Fruit fly (Drosophila melanogaster) whole organism, embryonic: ENCODE measurements around the gene TotX.

Source experiments
- Awh ChIP-seq: fragments of 200-800 bp; sonication (Bioruptor generic); IDR thresholded peaks from 2 replicates; pipeline ENCODE4, ENCODE4 v1.3.6; 2022; ENCODE audit warnings: missing biosample characterization, missing genetic modification characterization
- CG10565 ChIP-seq: fragments of 200-800 bp; sonication (Bioruptor generic); optimal IDR thresholded peaks from 3 replicates; lab custom pipeline; 2016; ENCODE audit warnings: missing biosample characterization, mild to moderate bottlenecking, missing genetic modification characterization
- CG12659 ChIP-seq: fragments of 200-800 bp; sonication (Bioruptor generic); optimal IDR thresholded peaks from 3 replicates; lab custom pipeline; 2017; ENCODE audit warnings: mild to moderate bottlenecking, missing biosample characterization, missing genetic modification reagents, missing genetic modification characterization
- CG13287 ChIP-seq: fragments of 200-800 bp; sonication (Bioruptor generic); IDR thresholded peaks from 2 replicates; pipeline ENCODE4 v1.3.6; 2022; ENCODE audit warnings: missing biosample characterization, missing genetic modification characterization; ENCODE audit not compliant: partially characterized antibody
- CG13296 ChIP-seq: fragments of 200-800 bp; sonication (Bioruptor generic); optimal IDR thresholded peaks from 3 replicates; lab custom pipeline; 2018; ENCODE audit warnings: missing biosample characterization, mild to moderate bottlenecking, missing genetic modification characterization
- CG13624 ChIP-seq: fragments of 200-800 bp; sonication (Bioruptor generic); optimal IDR thresholded peaks from 2 replicates; lab custom pipeline; 2016; ENCODE audit warnings: missing biosample characterization, missing genetic modification characterization
- CG15514 ChIP-seq: fragments of 200-800 bp; sonication (Bioruptor generic); optimal IDR thresholded peaks from 3 replicates; lab custom pipeline; 2017; ENCODE audit warnings: missing biosample characterization, missing genetic modification characterization, mild to moderate bottlenecking, moderate library complexity, missing genetic modification reagents
- CG17186 ChIP-seq: fragments of 200-800 bp; sonication (Bioruptor generic); optimal IDR thresholded peaks from 3 replicates; lab custom pipeline; 2017; ENCODE audit warnings: missing biosample characterization, missing genetic modification reagents, missing genetic modification characterization
- CG17568 ChIP-seq: fragments of 200-800 bp; sonication (Bioruptor generic); optimal IDR thresholded peaks from 2 replicates; lab custom pipeline; 2018; ENCODE audit warnings: missing biosample characterization, mild to moderate bottlenecking, missing genetic modification characterization, moderate library complexity
- CG2202 ChIP-seq: fragments of 200-800 bp; sonication (Bioruptor generic); optimal IDR thresholded peaks from 2 replicates; lab custom pipeline; 2018; ENCODE audit warnings: missing biosample characterization, mild to moderate bottlenecking, missing genetic modification characterization
- CG32767 ChIP-seq: fragments of 200-800 bp; sonication (Bioruptor generic); IDR thresholded peaks from 2 replicates; pipeline ENCODE4 v1.3.6; 2022; ENCODE audit warnings: missing biosample characterization, missing genetic modification characterization
- CG3281 ChIP-seq: fragments of 200-800 bp; sonication (Bioruptor generic); optimal IDR thresholded peaks from 3 replicates; lab custom pipeline; 2017; ENCODE audit warnings: missing biosample characterization, mild to moderate bottlenecking, missing genetic modification characterization
- CG3995 ChIP-seq: fragments of 200-800 bp; sonication (Bioruptor generic); optimal IDR thresholded peaks from 3 replicates; lab custom pipeline; 2016; ENCODE audit warnings: missing biosample characterization, missing genetic modification characterization
- CG4360 ChIP-seq: fragments of 200-800 bp; sonication (Bioruptor generic); IDR thresholded peaks from 2 replicates; pipeline ENCODE4 v1.3.6; 2022; ENCODE audit warnings: missing biosample characterization, missing genetic modification characterization
- CG4617 ChIP-seq: fragments of 200-800 bp; sonication (Bioruptor generic); optimal IDR thresholded peaks from 3 replicates; lab custom pipeline; 2016; ENCODE audit warnings: missing biosample characterization, missing genetic modification characterization, borderline replicate concordance
- CG7271 ChIP-seq: fragments of 200-800 bp; sonication (Bioruptor generic); optimal IDR thresholded peaks from 2 replicates; lab custom pipeline; 2018; ENCODE audit warnings: missing biosample characterization, mild to moderate bottlenecking, missing genetic modification characterization, moderate library complexity
- Chrac-16 ChIP-seq: fragments of 200-800 bp; sonication (Bioruptor generic); optimal IDR thresholded peaks from 3 replicates; lab custom pipeline; 2016; ENCODE audit warnings: missing biosample characterization, missing genetic modification characterization
- Dref ChIP-seq: fragments of 200-800 bp; sonication (Bioruptor generic); IDR thresholded peaks from 2 replicates; pipeline ENCODE4 v1.3.6; 2022; ENCODE audit warnings: missing biosample characterization, missing genetic modification characterization
- ERR ChIP-seq: fragments of 200-800 bp; sonication (Bioruptor generic); optimal IDR thresholded peaks from 2 replicates; lab custom pipeline; 2016; ENCODE audit warnings: missing biosample characterization, missing genetic modification characterization
- Eip74EF ChIP-seq, 2 experiments: fragments of 200-800 bp in 1 of 2; fragments of >200 bp in 1 of 2; sonication (Bioruptor generic) in 1 of 2; optimal IDR thresholded peaks; 2 replicates each; lab custom pipeline; 2017 to 2019; ENCODE audit warnings: missing biosample characterization in 2 of 2, missing genetic modification characterization in 2 of 2, mild to moderate bottlenecking in 1 of 2, moderate library complexity in 1 of 2
- Fer1 ChIP-seq: fragments of 200-800 bp; sonication (Bioruptor generic); optimal IDR thresholded peaks from 2 replicates; lab custom pipeline; 2017; ENCODE audit warnings: missing biosample characterization, mild to moderate bottlenecking, missing genetic modification characterization
- MESR4 ChIP-seq: fragments of 200-800 bp; sonication (Bioruptor generic); optimal IDR thresholded peaks from 2 replicates; lab custom pipeline; 2018; ENCODE audit warnings: missing biosample characterization, mild to moderate bottlenecking, missing genetic modification characterization, moderate library complexity
- Med ChIP-seq: fragments of 200-800 bp; sonication (Bioruptor generic); peaks from one replicate; lab custom pipeline; 2016; ENCODE audit warnings: missing biosample characterization, missing genetic modification characterization, mild to moderate bottlenecking, inconsistent platforms, moderate library complexity
- Sry-δ ChIP-seq: fragments of 200-800 bp; sonication (Bioruptor generic); optimal IDR thresholded peaks from 2 replicates; lab custom pipeline; 2016; ENCODE audit warnings: missing biosample characterization, missing genetic modification characterization
- Tbp ChIP-seq: fragments of >200 bp; optimal IDR thresholded peaks from 2 replicates; lab custom pipeline; 2018; ENCODE audit warnings: missing biosample characterization, missing genetic modification characterization
- Xbp1 ChIP-seq: fragments of 200-800 bp; sonication (Bioruptor generic); optimal IDR thresholded peaks from 3 replicates; lab custom pipeline; 2016; ENCODE audit warnings: missing biosample characterization, mild to moderate bottlenecking, missing genetic modification characterization
- ap ChIP-seq: fragments of 200-800 bp; sonication (Bioruptor generic); IDR thresholded peaks from 2 replicates; pipeline ENCODE4 v1.3.6; 2022; ENCODE audit warnings: missing biosample characterization, missing genetic modification characterization
- bcd ChIP-seq: fragments of 200-800 bp; sonication (Bioruptor generic); optimal IDR thresholded peaks from 2 replicates; lab custom pipeline; 2017; ENCODE audit warnings: missing biosample characterization, mild to moderate bottlenecking, missing genetic modification characterization
- cg ChIP-seq: fragments of 200-800 bp; sonication (Bioruptor generic); optimal IDR thresholded peaks from 3 replicates; lab custom pipeline; 2019; ENCODE audit warnings: missing biosample characterization, mild to moderate bottlenecking, missing genetic modification characterization, moderate library complexity
- dan ChIP-seq: fragments of 200-800 bp; sonication (Bioruptor generic); IDR thresholded peaks from 2 replicates; pipeline ENCODE4 v1.3.6; 2022; ENCODE audit warnings: missing biosample characterization, missing genetic modification characterization
- en ChIP-seq: fragments of 200-800 bp; sonication (Bioruptor generic); optimal IDR thresholded peaks from 2 replicates; lab custom pipeline; 2016; ENCODE audit warnings: missing biosample characterization, missing genetic modification characterization
- ftz-f1 ChIP-seq: fragments of 200-800 bp; sonication (Bioruptor generic); optimal IDR thresholded peaks from 2 replicates; lab custom pipeline; 2016; ENCODE audit warnings: missing biosample characterization, missing genetic modification characterization
- gfzf ChIP-seq: fragments of 200-800 bp; sonication (Bioruptor generic); optimal IDR thresholded peaks from 2 replicates; lab custom pipeline; 2016; ENCODE audit warnings: missing biosample characterization, mild to moderate bottlenecking, missing genetic modification characterization, moderate library complexity
- grn ChIP-seq: fragments of 200-800 bp; sonication (Bioruptor generic); optimal IDR thresholded peaks from 3 replicates; lab custom pipeline; 2017; ENCODE audit warnings: missing biosample characterization, missing genetic modification characterization
- gsb-n ChIP-seq: fragments of 200-800 bp; sonication (Bioruptor generic); optimal IDR thresholded peaks from 3 replicates; lab custom pipeline; 2018; ENCODE audit warnings: missing biosample characterization, mild to moderate bottlenecking, missing genetic modification characterization
- hbn ChIP-seq: fragments of 200-800 bp; sonication (Bioruptor generic); IDR thresholded peaks from 2 replicates; pipeline ENCODE4 v1.3.6; 2022; ENCODE audit warnings: missing biosample characterization, missing genetic modification characterization; ENCODE audit not compliant: partially characterized antibody
- inv ChIP-seq: fragments of 200-800 bp; sonication (Bioruptor generic); IDR thresholded peaks from 2 replicates; pipeline ENCODE4 v1.3.6; 2022; ENCODE audit warnings: missing biosample characterization, missing genetic modification characterization; ENCODE audit not compliant: partially characterized antibody
- knrl ChIP-seq: fragments of 200-800 bp; sonication (Bioruptor generic); IDR thresholded peaks from 3 replicates; pipeline ENCODE4 v1.3.6; 2022; ENCODE audit warnings: missing biosample characterization, missing genetic modification characterization; ENCODE audit not compliant: partially characterized antibody
- mld ChIP-seq: fragments of 200-800 bp; sonication (Bioruptor generic); IDR thresholded peaks from 3 replicates; pipeline ENCODE4 v1.3.6; 2022; ENCODE audit warnings: missing biosample characterization, missing genetic modification characterization; ENCODE audit not compliant: partially characterized antibody
- pho ChIP-seq: fragments of 200-800 bp; sonication (Bioruptor generic); optimal IDR thresholded peaks from 2 replicates; lab custom pipeline; 2016; ENCODE audit warnings: missing biosample characterization, missing genetic modification characterization
- phol ChIP-seq: fragments of 200-800 bp; sonication (Bioruptor generic); optimal IDR thresholded peaks from 3 replicates; lab custom pipeline; 2018; ENCODE audit warnings: missing biosample characterization, mild to moderate bottlenecking, missing genetic modification characterization, moderate library complexity
- pita ChIP-seq: fragments of 200-800 bp; sonication (Bioruptor generic); optimal IDR thresholded peaks from 2 replicates; lab custom pipeline; 2017; ENCODE audit warnings: missing biosample characterization, mild to moderate bottlenecking, missing genetic modification characterization
- sna ChIP-seq: fragments of 200-800 bp; sonication (Bioruptor generic); IDR thresholded peaks from 2 replicates; pipeline ENCODE4 v1.3.6; 2022; ENCODE audit warnings: missing biosample characterization, missing genetic modification characterization; ENCODE audit not compliant: partially characterized antibody
- ssp ChIP-seq: fragments of 200-800 bp; sonication (Bioruptor generic); IDR thresholded peaks from 2 replicates; pipeline ENCODE4 v1.3.6; 2022; ENCODE audit warnings: missing biosample characterization, missing genetic modification characterization
- tap ChIP-seq: fragments of 200-800 bp; optimal IDR thresholded peaks from 3 replicates; lab custom pipeline; 2019; ENCODE audit warnings: missing biosample characterization, mild to moderate bottlenecking, missing genetic modification characterization, moderate library complexity
- usp ChIP-seq: fragments of >200 bp; optimal IDR thresholded peaks from 2 replicates; lab custom pipeline; 2017; ENCODE audit warnings: missing biosample characterization, missing genetic modification characterization
- z ChIP-seq: fragments of 200-800 bp; sonication (Bioruptor generic); IDR thresholded peaks from 3 replicates; pipeline ENCODE4 v1.3.6; 2022; ENCODE audit warnings: missing biosample characterization, missing genetic modification characterization
- zen2 ChIP-seq: fragments of 200-800 bp; sonication (Bioruptor generic); IDR thresholded peaks from 3 replicates; pipeline ENCODE4 v1.3.6; 2022; ENCODE audit warnings: missing biosample characterization, missing genetic modification characterization; ENCODE audit not compliant: partially characterized antibody

TotX gene

DNA sequence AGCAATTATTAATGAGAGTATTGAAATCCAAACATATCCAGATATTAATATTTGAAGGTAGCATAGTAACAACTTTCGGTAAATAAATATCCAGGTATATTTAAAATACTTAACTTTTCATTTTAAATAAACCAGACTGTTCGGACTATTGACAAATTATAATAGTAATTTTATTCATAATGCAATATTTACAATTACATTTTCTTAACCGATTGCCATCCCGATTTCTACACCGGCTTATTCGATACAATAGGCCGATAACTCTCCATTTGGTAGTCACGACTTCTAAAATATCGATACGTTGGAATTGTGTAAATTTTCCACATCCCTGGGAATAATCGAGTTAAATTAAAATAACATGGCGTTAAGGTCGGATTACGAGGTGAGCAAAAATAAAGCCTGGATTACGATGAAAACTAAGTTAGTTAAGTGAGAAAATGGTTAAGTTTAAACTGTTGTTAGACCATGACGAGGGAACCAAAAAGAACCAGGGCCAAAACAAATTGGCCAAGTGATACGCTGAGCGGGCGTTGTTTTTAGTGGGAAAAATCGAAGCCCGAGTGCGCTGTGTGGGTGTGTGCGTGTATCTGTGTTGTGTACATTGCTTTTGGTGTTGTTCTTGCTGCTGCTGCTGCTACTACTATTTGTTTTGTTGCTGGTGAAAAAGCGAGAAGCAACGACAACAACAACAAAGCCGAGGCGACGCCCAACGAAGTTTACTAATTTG lies 43.3 kb upstream of the TotX start, which contains the start of gene Atpalpha (continued):
- TF ChIP-seq Sry-δ: peak; percentile 85
- peak; percentile 94 for TF ChIP-seq CG3995
- no peak for TF ChIP-seq en
- peak; percentile 74 for TF ChIP-seq CG12659 (GFP tag; lab: Kevin White, UChicago)
- TF ChIP-seq CG13624 (GFP tag; lab: Kevin White, UChicago): no peak
- peak; percentile 7 for TF ChIP-seq Xbp1 (GFP tag; lab: Kevin White, UChicago)
- peak; percentile 39 for TF ChIP-seq CG15514
- 0 out of 2 replicates have a peak, but pooled peaks have one; percentile 25 for TF ChIP-seq Awh
- TF ChIP-seq Tbp (GFP tag; lab: Kevin White, UChicago): no peak
- TF ChIP-seq CG17568 (GFP tag; lab: Kevin White, UChicago): peak; percentile 61
- TF ChIP-seq ssp (GFP tag; lab: Robert Waterston, UW): peak; percentile 57
- no peak for TF ChIP-seq usp (GFP tag; lab: Kevin White, UChicago)
- TF ChIP-seq MESR4: peak; percentile 89
- peak; percentile 33 for TF ChIP-seq Fer1 (GFP tag; lab: Kevin White, UChicago)
- peak; percentile 90 for TF ChIP-seq knrl (GFP tag; lab: Robert Waterston, UW)
- no peak for TF ChIP-seq CG3281 (GFP tag; lab: Kevin White, UChicago)
- peak; percentile 70 for TF ChIP-seq CG7271 (tag; lab: Kevin White, UChicago)
- TF ChIP-seq CG2202 (tag; lab: Kevin White, UChicago): no peak
- peak; percentile 97 for TF ChIP-seq zen2 (GFP tag; lab: Robert Waterston, UW)
- no peak for TF ChIP-seq dan
- peak; percentile 94 for TF ChIP-seq phol (tag; lab: Kevin White, UChicago)
- no peak for TF ChIP-seq pho
- peak; percentile 87 for TF ChIP-seq inv (GFP tag; lab: Robert Waterston, UW)
- TF ChIP-seq z (GFP tag; lab: Robert Waterston, UW): 0 out of 3 replicates have a peak, but pooled peaks have one; percentile 52
- peak; percentile 5 for TF ChIP-seq gsb-n (tag; lab: Kevin White, UChicago)
- TF ChIP-seq hbn (GFP tag; lab: Robert Waterston, UW): peak; percentile 93
- peak; percentile 74 for TF ChIP-seq CG4360
- TF ChIP-seq tap: peak; percentile 31
- peak; percentile 98 for TF ChIP-seq Dref (GFP tag; lab: Robert Waterston, UW)
- peak in 1 of 2 experiments; percentile 39 for TF ChIP-seq Eip74EF (GFP tag; optimal IDR thresholded peaks at IDR 0.05; lab: Kevin White, UChicago)
- TF ChIP-seq bcd (GFP tag; lab: Kevin White, UChicago): no peak
- no peak for TF ChIP-seq grn
- peak; percentile 24 for TF ChIP-seq pita (GFP tag; lab: Kevin White, UChicago)
- TF ChIP-seq cg: peak; percentile 71
- TF ChIP-seq Chrac-16: no peak
- TF ChIP-seq gfzf (GFP tag; lab: Kevin White, UChicago): peak; percentile 10
- TF ChIP-seq mld: peak; percentile 95
- TF ChIP-seq sna (GFP tag; lab: Robert Waterston, UW): peak; percentile 97
- TF ChIP-seq CG17186: no peak
- no peak for TF ChIP-seq CG4617 (GFP tag; lab: Kevin White, UChicago)
- no peak for TF ChIP-seq CG10565 (GFP tag; lab: Kevin White, UChicago)
- peak; percentile 6 for TF ChIP-seq ftz-f1 (GFP tag; lab: Kevin White, UChicago)
- no peak for TF ChIP-seq ERR (GFP tag; lab: Kevin White, UChicago)
- peak; percentile 95 for TF ChIP-seq CG13287 (GFP tag; lab: Robert Waterston, UW)
- no peak for TF ChIP-seq ap (GFP tag; lab: Robert Waterston, UW)
- no peak for TF ChIP-seq CG13296 (GFP tag; lab: Kevin White, UChicago)
- peak; percentile 67 for TF ChIP-seq Med (GFP tag; lab: Kevin White, UChicago)
- TF ChIP-seq CG32767: no peak
